Worm (Caenorhabditis elegans) whole organism, L2 larva: ENCODE data around the gene F40D4.12.

Experiments used
- C34F6.9 ChIP-seq: fragments of 150-350 bp; optimal IDR thresholded peaks from 2 replicates; lab custom pipeline; 2014; ENCODE audit warnings: missing biosample characterization, missing genetic modification characterization
- F13H6.1 ChIP-seq: sonication (generic microtip); optimal IDR thresholded peaks from 2 replicates; lab custom pipeline; 2016; ENCODE audit warnings: missing genetic modification characterization, missing compliant biosample characterization
- R02D3.7 ChIP-seq: fragments of 150-350 bp; optimal IDR thresholded peaks from 2 replicates; lab custom pipeline; 2014; ENCODE audit warnings: missing biosample characterization, missing genetic modification characterization
- ZK546.5 ChIP-seq: sonication (generic microtip); optimal IDR thresholded peaks from 2 replicates; lab custom pipeline; 2017; ENCODE audit warnings: missing biosample characterization, missing genetic modification characterization
- aly-2 ChIP-seq: fragments of 150-350 bp; optimal IDR thresholded peaks from 2 replicates; lab custom pipeline; 2014; ENCODE audit warnings: missing biosample characterization, missing genetic modification characterization
- blmp-1 ChIP-seq: sonication (generic microtip); optimal IDR thresholded peaks from 2 replicates; lab custom pipeline; 2017; ENCODE audit warnings: missing genetic modification characterization, mild to moderate bottlenecking, missing compliant biosample characterization, antibody characterized with exemption, moderate library complexity; ENCODE audit not compliant: insufficient read depth
- ceh-16 ChIP-seq: fragments of 150-350 bp; optimal IDR thresholded peaks from 2 replicates; lab custom pipeline; 2014; ENCODE audit warnings: missing biosample characterization, missing genetic modification characterization
- elt-3 ChIP-seq: sonication (generic microtip); optimal IDR thresholded peaks from 2 replicates; lab custom pipeline; 2017; ENCODE audit warnings: missing biosample characterization, missing genetic modification characterization
- gmeb-1 ChIP-seq: fragments of 150-350 bp; optimal IDR thresholded peaks from 2 replicates; lab custom pipeline; 2014; ENCODE audit warnings: missing biosample characterization, missing genetic modification characterization
- lin-11 ChIP-seq: fragments of 150-350 bp; sonication (generic microtip); optimal IDR thresholded peaks from 2 replicates; lab custom pipeline; 2014; ENCODE audit warnings: missing biosample characterization, missing genetic modification characterization, inconsistent platforms, mixed read lengths
- lin-13 ChIP-seq: fragments of 150-350 bp; optimal IDR thresholded peaks from 2 replicates; lab custom pipeline; 2014; ENCODE audit warnings: missing biosample characterization, missing genetic modification reagents, missing genetic modification characterization
- lin-39 ChIP-seq: fragments of 150-350 bp; optimal IDR thresholded peaks from 2 replicates; lab custom pipeline; 2014; ENCODE audit warnings: missing biosample characterization, missing genetic modification reagents, missing genetic modification characterization
- lsy-2 ChIP-seq, 2 experiments: fragments of 150-350 bp in 1 of 2; sonication (generic microtip) in 1 of 2; optimal IDR thresholded peaks; 2 replicates each; lab custom pipeline; 2014 to 2017; ENCODE audit warnings: missing biosample characterization in 2 of 2, missing genetic modification characterization in 2 of 2
- mbf-1 ChIP-seq: sonication (generic microtip); optimal IDR thresholded peaks from 2 replicates; lab custom pipeline; 2017; ENCODE audit warnings: missing biosample characterization, missing genetic modification characterization
- mdl-1 ChIP-seq, 2 experiments: fragments of 150-350 bp in 1 of 2; sonication (generic microtip) in 1 of 2; optimal IDR thresholded peaks; 2 replicates each; lab custom pipeline; 2017; ENCODE audit warnings: missing biosample characterization in 2 of 2, missing genetic modification characterization in 2 of 2
- nhr-10 ChIP-seq: sonication (generic microtip); optimal IDR thresholded peaks from 2 replicates; lab custom pipeline; 2017; ENCODE audit warnings: missing biosample characterization, missing genetic modification characterization
- nhr-11 ChIP-seq: fragments of 150-350 bp; optimal IDR thresholded peaks from 2 replicates; lab custom pipeline; 2014; ENCODE audit warnings: missing biosample characterization, missing genetic modification characterization
- nhr-12 ChIP-seq: fragments of 150-350 bp; optimal IDR thresholded peaks from 2 replicates; lab custom pipeline; 2014; ENCODE audit warnings: missing biosample characterization, missing genetic modification characterization
- nhr-129 ChIP-seq: fragments of 150-350 bp; optimal IDR thresholded peaks from 2 replicates; lab custom pipeline; 2014; ENCODE audit warnings: missing biosample characterization, missing genetic modification characterization
- nhr-21 ChIP-seq: fragments of 150-350 bp; optimal IDR thresholded peaks from 2 replicates; lab custom pipeline; 2014; ENCODE audit warnings: missing biosample characterization, missing genetic modification characterization
- nhr-23 ChIP-seq: fragments of 150-350 bp; optimal IDR thresholded peaks from 2 replicates; lab custom pipeline; 2014; ENCODE audit warnings: missing biosample characterization, missing genetic modification reagents, missing genetic modification characterization
- nhr-237 ChIP-seq: fragments of 150-350 bp; optimal IDR thresholded peaks from 2 replicates; lab custom pipeline; 2014; ENCODE audit warnings: missing biosample characterization, missing genetic modification characterization
- nhr-25 ChIP-seq: fragments of 150-350 bp; sonication (generic microtip); optimal IDR thresholded peaks from 3 replicates; lab custom pipeline; 2014; ENCODE audit warnings: missing biosample characterization, missing genetic modification characterization
- nhr-6 ChIP-seq: fragments of 150-350 bp; optimal IDR thresholded peaks from 2 replicates; lab custom pipeline; 2014; ENCODE audit warnings: missing biosample characterization, missing genetic modification characterization
- nhr-77 ChIP-seq: fragments of 150-350 bp; optimal IDR thresholded peaks from 2 replicates; lab custom pipeline; 2014; ENCODE audit warnings: missing biosample characterization, missing genetic modification characterization
- peb-1 ChIP-seq: fragments of 150-350 bp; optimal IDR thresholded peaks from 2 replicates; lab custom pipeline; 2014; ENCODE audit warnings: missing biosample characterization, missing genetic modification characterization
- sem-4 ChIP-seq: fragments of 150-350 bp; optimal IDR thresholded peaks from 2 replicates; lab custom pipeline; 2014; ENCODE audit warnings: missing biosample characterization, missing genetic modification reagents, missing genetic modification characterization
- skn-1 ChIP-seq: sonication (generic microtip); optimal IDR thresholded peaks from 2 replicates; lab custom pipeline; 2017; ENCODE audit warnings: missing biosample characterization, missing genetic modification characterization
- sma-3 ChIP-seq: sonication (generic microtip); optimal IDR thresholded peaks from 2 replicates; lab custom pipeline; 2016; ENCODE audit warnings: missing genetic modification reagents, missing genetic modification characterization, missing compliant biosample characterization
- sma-9 ChIP-seq, 2 experiments: fragments of 150-350 bp in 1 of 2; sonication (generic microtip) in 1 of 2; optimal IDR thresholded peaks; 2 replicates each; lab custom pipeline; 2014 to 2016; ENCODE audit warnings: missing genetic modification characterization in 2 of 2, mild to moderate bottlenecking in 1 of 2, missing biosample characterization in 1 of 2, missing compliant biosample characterization in 1 of 2, missing genetic modification reagents in 1 of 2, moderate library complexity in 1 of 2
- snpc-4 ChIP-seq: fragments of 150-350 bp; optimal IDR thresholded peaks from 2 replicates; lab custom pipeline; 2014; ENCODE audit warnings: missing biosample characterization, missing genetic modification characterization
- unc-39 ChIP-seq: fragments of 150-350 bp; optimal IDR thresholded peaks from 2 replicates; lab custom pipeline; 2014; ENCODE audit warnings: missing biosample characterization, missing genetic modification characterization
- ztf-11 ChIP-seq: sonication (generic microtip); optimal IDR thresholded peaks from 2 replicates; lab custom pipeline; 2017; ENCODE audit warnings: missing biosample characterization, missing genetic modification characterization

F40D4.12 gene

ce11 chrV:17177967-17178366 lies 18.3 kb downstream of the F40D4.12 start, which contains the start of gene srsx-1:
srsx-1 (minus strand) TSS chrV:17178067.
- no peak for TF ChIP-seq F13H6.1
- no peak for TF ChIP-seq sma-9 (GFP tag; optimal IDR thresholded peaks at IDR 0.05; lab: Kevin White, UChicago)
- no peak for TF ChIP-seq sma-9 (tag; optimal IDR thresholded peaks at IDR 0.05; lab: Kevin White, UChicago)
- no peak for TF ChIP-seq ceh-16
- no peak for TF ChIP-seq elt-3 (tag; lab: Kevin White, UChicago)
- TF ChIP-seq C34F6.9, result no peak
- TF ChIP-seq R02D3.7 (tag; lab: Kevin White, UChicago), result no peak
- no peak for TF ChIP-seq mdl-1 (tag; optimal IDR thresholded peaks at IDR 0.05; lab: Kevin White, UChicago)
- TF ChIP-seq nhr-77 (tag; lab: Kevin White, UChicago), result no peak
- TF ChIP-seq nhr-10 (tag; lab: Kevin White, UChicago), result no peak

- TF ChIP-seq gmeb-1 (no peak), blmp-1 (tag; lab: Kevin White, UChicago) (no peak), skn-1 (no peak), nhr-77 (tag; lab: Kevin White, UChicago) (no peak)
Observed at ce11 chrV:17178457-17178856, 18.8 kb downstream of the F40D4.12 start, which contains the start of gene srh-174. srh-174 (plus strand) TSS chrV:17178757.

- TF ChIP-seq blmp-1 (tag; lab: Kevin White, UChicago) (no peak), sma-9 (GFP tag; optimal IDR thresholded peaks at IDR 0.05; lab: Kevin White, UChicago) (no peak), sma-9 (tag; optimal IDR thresholded peaks at IDR 0.05; lab: Kevin White, UChicago) (no peak), ZK546.5 (tag; lab: Kevin White, UChicago) (no peak), nhr-129 (no peak), nhr-237 (tag; lab: Kevin White, UChicago) (no peak), nhr-12 (no peak), peb-1 (tag; lab: Kevin White, UChicago) (no peak), sma-3 (no peak), sem-4 (tag; lab: Kevin White, UChicago) (no peak), nhr-10 (tag; lab: Kevin White, UChicago) (no peak), R02D3.7 (tag; lab: Kevin White, UChicago) (no peak)
Observed at ce11 chrV:17182045-17182444, 22.4 kb downstream of the F40D4.12 start, which contains the start of gene srh-159. srh-159 (plus strand) TSS chrV:17182345.

DNA sequence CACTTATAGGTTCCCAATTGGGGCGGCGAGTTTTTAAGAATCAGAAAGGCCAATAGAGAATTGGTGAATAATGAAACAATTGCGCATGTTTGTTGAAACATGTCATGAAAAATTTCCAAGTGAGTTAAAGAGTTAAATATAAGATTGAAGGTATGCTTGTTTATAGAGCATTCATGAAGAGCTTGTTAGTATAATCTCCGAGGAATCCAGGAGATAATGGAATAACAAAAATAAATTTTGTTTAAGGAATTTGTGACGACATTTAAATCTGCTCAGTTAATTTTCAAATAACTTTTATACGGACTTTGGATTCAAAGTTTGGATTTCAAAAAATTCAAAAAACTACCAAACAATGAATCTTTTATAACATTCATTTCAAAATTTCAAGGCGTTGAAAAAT lies 30.7 kb downstream of the F40D4.12 start, which contains the start of gene str-199:
str-199 (minus strand) TSS at position 101 of the 400 bp plus-strand sequence.
- TF ChIP-seq gmeb-1, result no peak
- no peak for TF ChIP-seq nhr-21 (tag; lab: Kevin White, UChicago)
- no peak for TF ChIP-seq mdl-1 (tag; optimal IDR thresholded peaks at IDR 0.05; lab: Kevin White, UChicago)
- TF ChIP-seq peb-1 (tag; lab: Kevin White, UChicago), result no peak
- TF ChIP-seq nhr-25 (tag; lab: Kevin White, UChicago), result no peak
- TF ChIP-seq lin-11 (tag; lab: Kevin White, UChicago), result no peak
- no peak for TF ChIP-seq lsy-2 (tag; optimal IDR thresholded peaks at IDR 0.05; lab: Kevin White, UChicago)
- no peak for TF ChIP-seq nhr-77 (tag; lab: Kevin White, UChicago)
- TF ChIP-seq nhr-12, result no peak
- no peak for TF ChIP-seq snpc-4 (tag; lab: Kevin White, UChicago)
- no peak for TF ChIP-seq skn-1
- TF ChIP-seq ZK546.5 (tag; lab: Kevin White, UChicago), result no peak

DNA sequence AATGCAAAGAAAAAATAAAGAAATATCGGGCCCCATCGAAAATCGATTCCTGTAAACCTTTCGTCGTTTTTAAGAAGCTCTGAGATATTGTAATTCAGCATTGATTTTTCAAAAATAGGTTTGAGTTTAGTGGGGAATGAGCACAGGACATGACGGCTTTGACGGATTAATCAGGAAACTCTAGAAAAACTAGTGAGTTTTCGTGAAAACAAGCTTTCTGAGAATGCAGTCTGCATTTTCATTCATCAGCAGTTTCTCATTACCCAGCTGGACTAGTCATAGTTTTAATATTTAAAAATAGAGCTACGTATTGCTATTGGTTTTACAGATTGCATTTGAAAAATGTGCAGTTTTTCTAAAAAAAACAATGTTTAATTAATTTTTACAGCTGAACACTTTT lies 32.6 kb downstream of the F40D4.12 start, which contains the start of gene srz-47:
srz-47 (minus strand) TSS at position 101 of the 400 bp plus-strand sequence.
- TF ChIP-seq F13H6.1 (no peak), nhr-23 (tag; lab: Kevin White, UChicago) (no peak), nhr-6 (tag; lab: Kevin White, UChicago) (no peak), ceh-16 (no peak), aly-2 (no peak), C34F6.9 (no peak), R02D3.7 (tag; lab: Kevin White, UChicago) (no peak), nhr-10 (tag; lab: Kevin White, UChicago) (no peak)

DNA sequence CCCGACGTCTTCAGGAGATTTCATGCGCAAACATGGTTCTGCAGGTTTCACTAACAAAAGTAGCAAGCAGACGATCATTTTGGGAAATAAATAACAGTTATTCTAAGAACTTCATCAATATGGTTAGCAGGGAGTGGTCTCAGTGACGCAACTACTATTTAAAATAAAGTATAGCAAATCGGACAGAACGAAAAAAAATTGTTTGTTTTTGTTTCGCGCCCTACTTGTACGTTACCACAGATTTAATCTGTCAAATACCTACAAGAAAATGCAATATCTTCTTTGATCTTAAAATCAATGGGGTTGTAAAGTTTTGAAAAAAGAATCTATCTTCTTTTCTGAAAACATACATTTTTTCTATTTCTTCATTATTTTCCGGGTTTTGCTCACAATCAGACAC lies 39.3 kb downstream of the F40D4.12 start, which contains the start of gene srz-96:
srz-96 (plus strand) TSS at position 301 of the 400 bp plus-strand sequence.
- TF ChIP-seq lin-13 (no peak), nhr-11 (tag; lab: Kevin White, UChicago) (no peak), lsy-2 (tag; optimal IDR thresholded peaks at IDR 0.05; lab: Kevin White, UChicago) (no peak), mbf-1 (tag; lab: Kevin White, UChicago) (no peak), R02D3.7 (tag; lab: Kevin White, UChicago) (no peak), ZK546.5 (tag; lab: Kevin White, UChicago) (no peak), nhr-21 (tag; lab: Kevin White, UChicago) (no peak), unc-39 (tag; lab: Kevin White, UChicago) (no peak), lin-39 (tag; lab: Kevin White, UChicago) (no peak), lin-11 (tag; lab: Kevin White, UChicago) (no peak), ztf-11 (tag; lab: Kevin White, UChicago) (no peak)
